Worm (Caenorhabditis elegans): Measurements from ENCODE around the gene gpcp-1.
A peak's percentile ranks its signal among the peaks of the same experiment; 100 is the strongest.

The gpcp-1 gene

ce11 chrX:3089894-3090414, 20.5 kb downstream of the gpcp-1 start (continued):
- TF ChIP-seq ceh-48 (tag; optimal IDR thresholded peaks at IDR 0.05) (no peak), unc-86 (tag; optimal IDR thresholded peaks at IDR 0.05) (no peak)

DNA sequence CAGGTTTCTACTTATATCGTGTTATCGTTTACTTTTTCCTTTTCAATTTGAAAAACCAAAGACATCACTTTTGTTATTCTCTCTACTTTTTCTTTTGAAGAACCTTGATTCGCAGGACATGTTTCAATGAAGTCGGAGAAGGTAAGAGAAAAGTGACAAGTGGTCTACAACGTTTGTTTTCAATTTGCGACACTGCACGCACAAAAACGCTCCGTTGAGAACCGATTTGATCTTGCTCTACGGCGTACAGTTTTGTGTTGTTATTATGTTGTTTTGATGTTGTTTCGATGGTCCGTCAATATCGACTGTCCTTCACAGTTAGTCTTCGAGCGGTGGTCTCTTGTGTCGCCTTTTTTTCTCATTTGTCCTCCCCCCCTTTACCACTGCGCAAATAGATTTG, 21.0 kb downstream of the gpcp-1 start, which contains the start of gene pccb-1:
pccb-1 (plus strand) TSS at position 127 of the 400 bp plus-strand sequence.
- TF ChIP-seq ceh-14 (tag; optimal IDR thresholded peaks at IDR 0.05) (no peak), pat-9 (tag; optimal IDR thresholded peaks at IDR 0.05) (no peak), ceh-30 (tag; optimal IDR thresholded peaks at IDR 0.05) (no peak)

DNA sequence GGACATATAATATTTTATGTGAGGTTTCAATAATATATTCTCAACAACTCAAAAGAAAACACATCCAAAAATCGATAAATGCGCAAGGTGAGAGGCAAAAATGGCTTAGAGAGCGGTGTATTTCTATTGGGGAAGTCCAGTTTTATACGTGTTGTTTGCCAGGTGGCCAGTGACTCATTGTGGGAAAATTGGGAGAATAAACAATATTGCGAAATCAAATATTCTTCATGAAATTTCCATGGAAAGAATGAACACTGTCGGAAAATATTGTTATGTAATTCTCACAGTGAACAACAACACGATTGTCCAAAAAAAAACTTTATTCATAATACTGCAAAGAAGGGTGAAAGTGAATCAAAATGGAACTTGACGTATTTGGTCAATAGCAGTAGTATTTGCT, 22.8 kb downstream of the gpcp-1 start:
- TF ChIP-seq nhr-232 (tag; optimal IDR thresholded peaks at IDR 0.05) (no peak), fkh-10 (GFP tag; optimal IDR thresholded peaks at IDR 0.05) (no peak), ceh-30 (tag; optimal IDR thresholded peaks at IDR 0.05) (no peak), syd-9 (tag; optimal IDR thresholded peaks at IDR 0.05) (no peak), lim-6 (tag; optimal IDR thresholded peaks at IDR 0.05) (no peak), sox-4 (tag; optimal IDR thresholded peaks at IDR 0.05) (no peak), F13H6.1 (tag; optimal IDR thresholded peaks at IDR 0.05) (no peak), elt-4 (tag; optimal IDR thresholded peaks at IDR 0.05) (no peak), ceh-48 (tag; optimal IDR thresholded peaks at IDR 0.05) (no peak), ceh-2 (tag; optimal IDR thresholded peaks at IDR 0.05) (no peak), pax-1 (tag; optimal IDR thresholded peaks at IDR 0.05) (no peak), Y22D7AL.16 (tag; optimal IDR thresholded peaks at IDR 0.05) (no peak), dve-1 (tag; optimal IDR thresholded peaks at IDR 0.05) (no peak), pat-9 (tag; optimal IDR thresholded peaks at IDR 0.05) (no peak), ceh-34 (tag; optimal IDR thresholded peaks at IDR 0.05) (no peak), ceh-6 (GFP tag; optimal IDR thresholded peaks at IDR 0.05) (no peak)

DNA sequence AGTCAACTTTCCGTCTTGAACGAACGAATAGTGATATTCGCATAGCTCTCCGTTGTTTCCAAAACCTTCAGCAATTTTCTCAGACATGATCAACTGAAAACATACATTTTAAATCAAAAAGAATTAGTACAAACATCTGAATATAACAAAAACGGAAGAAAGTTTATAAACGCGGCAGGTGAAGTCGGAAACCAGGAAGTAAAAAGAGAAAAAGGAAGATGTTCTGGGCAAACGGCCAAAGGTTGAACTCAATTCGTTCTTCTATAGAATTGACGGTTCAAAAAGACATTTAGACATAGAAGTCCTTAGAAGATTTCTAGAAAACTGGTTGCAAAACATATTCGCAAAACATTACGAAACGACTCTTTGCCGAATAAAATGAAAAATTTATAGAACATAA, 23.2 kb downstream of the gpcp-1 start, which contains the start of gene F52E4.5:
F52E4.5 (minus strand) TSS at position 101 of the 400 bp plus-strand sequence.
- no peak for TF ChIP-seq sox-4 (tag; optimal IDR thresholded peaks at IDR 0.05)
- no peak for TF ChIP-seq unc-42 (tag; optimal IDR thresholded peaks at IDR 0.05)
- no peak for TF ChIP-seq ceh-9 (tag; optimal IDR thresholded peaks at IDR 0.05)
- no peak for TF ChIP-seq F13H6.1 (tag; optimal IDR thresholded peaks at IDR 0.05)
- TF ChIP-seq pax-1 (tag; optimal IDR thresholded peaks at IDR 0.05): no peak
- TF ChIP-seq elt-4 (tag; optimal IDR thresholded peaks at IDR 0.05): no peak
- no peak for TF ChIP-seq elt-2 (tag; optimal IDR thresholded peaks at IDR 0.05)
- no peak for TF ChIP-seq rnt-1 (tag; optimal IDR thresholded peaks at IDR 0.05)
- TF ChIP-seq pag-3 (tag; optimal IDR thresholded peaks at IDR 0.05; ENCODE audit: borderline replicate concordance): no peak

DNA sequence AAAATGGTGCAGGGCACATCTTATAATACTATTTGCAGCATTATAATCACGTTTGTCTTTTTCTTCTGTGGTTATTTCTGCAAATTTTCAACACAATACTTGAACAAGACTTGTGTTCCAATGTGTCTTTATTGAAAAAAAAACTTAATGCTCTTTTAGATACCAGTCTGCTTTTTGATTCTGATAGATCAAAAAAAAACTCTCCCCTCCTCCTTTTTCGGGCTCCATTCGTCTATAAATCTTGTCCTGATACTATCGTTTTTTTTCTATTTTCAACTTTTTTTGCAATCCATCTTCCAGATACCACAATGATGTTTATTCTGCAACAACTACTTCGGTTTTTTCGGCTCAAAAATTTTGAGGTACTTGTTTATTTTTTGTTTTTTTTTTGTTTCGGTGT, 29.6 kb downstream of the gpcp-1 start, which contains the start of gene twk-16:
twk-16 (plus strand) TSS at position 301 of the 400 bp plus-strand sequence.
- no peak for TF ChIP-seq ceh-19 (GFP tag; optimal IDR thresholded peaks at IDR 0.05)
- no peak for TF ChIP-seq sdc-2 (tag; optimal IDR thresholded peaks at IDR 0.05)
- TF ChIP-seq dmd-4 (tag; optimal IDR thresholded peaks at IDR 0.05; ENCODE audit: borderline replicate concordance): no peak
- no peak for TF ChIP-seq hlh-30 (tag; optimal IDR thresholded peaks at IDR 0.05; ENCODE audit: insufficient read depth)
- no peak for TF ChIP-seq fkh-6 (tag; optimal IDR thresholded peaks at IDR 0.05)

- TF ChIP-seq ceh-30 (tag; optimal IDR thresholded peaks at IDR 0.05): no peak
- TF ChIP-seq ref-2 (tag; optimal IDR thresholded peaks at IDR 0.05): peak; percentile 36
Measured at ce11 chrX:3070322-3070721, 40.1 kb downstream of the gpcp-1 start, which contains the start of gene ceh-31. ceh-31 (minus strand) TSS chrX:3070422.

DNA sequence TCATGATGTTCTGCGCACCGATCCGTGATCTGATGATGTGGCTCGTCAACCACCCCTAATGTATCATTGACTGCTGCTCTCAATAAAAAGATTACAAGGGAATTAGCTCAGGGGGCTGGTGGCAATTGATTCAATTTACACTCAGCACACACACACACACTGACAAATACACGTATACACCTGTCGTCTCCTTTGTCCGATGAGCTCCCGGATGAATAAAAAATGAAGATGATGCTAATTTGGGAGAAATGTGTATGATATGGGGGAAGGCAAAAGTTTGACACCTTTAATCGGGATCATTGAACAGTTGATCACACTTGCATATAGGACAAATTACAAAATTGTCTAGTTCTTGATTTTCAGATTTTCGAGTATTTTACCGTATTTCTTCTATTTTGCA, 43.4 kb downstream of the gpcp-1 start:
- TF ChIP-seq pha-2 (tag; optimal IDR thresholded peaks at IDR 0.05) (no peak), unc-55 (GFP tag; optimal IDR thresholded peaks at IDR 0.05) (no peak), ceh-30 (tag; optimal IDR thresholded peaks at IDR 0.05) (no peak), ttx-3 (tag; optimal IDR thresholded peaks at IDR 0.05) (no peak), ceh-9 (tag; optimal IDR thresholded peaks at IDR 0.05) (no peak), nfya-1 (tag; optimal IDR thresholded peaks at IDR 0.05) (no peak), ahr-1 (tag; optimal IDR thresholded peaks at IDR 0.05) (no peak), hlh-15 (tag; optimal IDR thresholded peaks at IDR 0.05) (no peak), K09A11.1 (tag; optimal IDR thresholded peaks at IDR 0.05; ENCODE audit: insufficient read depth) (no peak), madf-2 (tag; optimal IDR thresholded peaks at IDR 0.05) (no peak), unc-86 (tag; optimal IDR thresholded peaks at IDR 0.05) (no peak), lim-6 (tag; optimal IDR thresholded peaks at IDR 0.05) (no peak), hlh-30 (tag; optimal IDR thresholded peaks at IDR 0.05; ENCODE audit: insufficient read depth) (no peak), zip-5 (tag; optimal IDR thresholded peaks at IDR 0.05) (no peak), ceh-2 (tag; optimal IDR thresholded peaks at IDR 0.05) (no peak), ceh-19 (GFP tag; optimal IDR thresholded peaks at IDR 0.05) (no peak)
